Fruit fly (Drosophila melanogaster) whole organism, wandering third instar larva: ENCODE data around the gene Tsc1.

ENCODE experiments used
- Abd-B ChIP-seq: fragments of >200 bp; optimal IDR thresholded peaks from 2 replicates; lab custom pipeline; 2017; ENCODE audit warnings: missing biosample characterization, missing genetic modification characterization
- CG32264 ChIP-seq: fragments of 200-800 bp; sonication (Bioruptor generic); optimal IDR thresholded peaks from 2 replicates; lab custom pipeline; 2016; ENCODE audit warnings: missing biosample characterization, missing genetic modification characterization
- CG9705 ChIP-seq: fragments of 200-800 bp; sonication (Bioruptor generic); optimal IDR thresholded peaks from 2 replicates; lab custom pipeline; 2018; ENCODE audit warnings: missing biosample characterization, mild to moderate bottlenecking, missing genetic modification characterization
- CrebA ChIP-seq: fragments of 200-800 bp; sonication (Bioruptor generic); optimal IDR thresholded peaks from 2 replicates; lab custom pipeline; 2016; ENCODE audit warnings: missing biosample characterization, mild to moderate bottlenecking, missing genetic modification characterization, borderline replicate concordance
- Dfd ChIP-seq: fragments of >200 bp; optimal IDR thresholded peaks from 2 replicates; lab custom pipeline; 2017; ENCODE audit warnings: missing biosample characterization, missing genetic modification characterization
- Dif ChIP-seq: fragments of 200-275, 200-300 bp; sonication (Bioruptor generic); optimal IDR thresholded peaks from 2 replicates; lab custom pipeline; 2018; ENCODE audit warnings: missing biosample characterization, missing genetic modification characterization; ENCODE audit not compliant: partially characterized antibody
- GATAd ChIP-seq: sonication (Bioruptor generic); optimal IDR thresholded peaks from 2 replicates; lab custom pipeline; 2016; ENCODE audit warnings: missing biosample characterization, missing genetic modification characterization
- HLH106 ChIP-seq: fragments of 200-800 bp; optimal IDR thresholded peaks from 3 replicates; lab custom pipeline; 2019; ENCODE audit warnings: missing biosample characterization, mild to moderate bottlenecking, missing genetic modification characterization, moderate library complexity
- Hnf4 ChIP-seq: fragments of 200-800 bp; sonication (Bioruptor generic); optimal IDR thresholded peaks from 2 replicates; lab custom pipeline; 2016; ENCODE audit warnings: missing biosample characterization, mild to moderate bottlenecking, missing genetic modification characterization
- Hr78 ChIP-seq: fragments of >200 bp; optimal IDR thresholded peaks from 2 replicates; lab custom pipeline; 2017; ENCODE audit warnings: missing biosample characterization, missing genetic modification characterization
- Hr83 ChIP-seq: fragments of 200-300 bp; sonication (Bioruptor generic); optimal IDR thresholded peaks from 2 replicates; lab custom pipeline; 2016; ENCODE audit warnings: missing biosample characterization, mild to moderate bottlenecking, missing genetic modification characterization, moderate library complexity; ENCODE audit not compliant: poor library complexity, severe bottlenecking
- Jra ChIP-seq: sonication (Bioruptor generic); optimal IDR thresholded peaks from 2 replicates; lab custom pipeline; 2016; ENCODE audit warnings: missing biosample characterization, missing genetic modification characterization
- Mio ChIP-seq: sonication (Bioruptor generic); optimal IDR thresholded peaks from 2 replicates; lab custom pipeline; 2016; ENCODE audit warnings: missing biosample characterization, missing genetic modification characterization
- Myc ChIP-seq: fragments of >200 bp; optimal IDR thresholded peaks from 2 replicates; lab custom pipeline; 2017
- N ChIP-seq: fragments of >200 bp; optimal IDR thresholded peaks from 2 replicates; lab custom pipeline; 2018; ENCODE audit warnings: missing biosample characterization, missing external identifiers, missing genetic modification characterization
- OdsH ChIP-seq: fragments of 200-800 bp; sonication (Bioruptor generic); optimal IDR thresholded peaks from 2 replicates; lab custom pipeline; 2016; ENCODE audit warnings: missing biosample characterization, mild to moderate bottlenecking, missing genetic modification characterization
- Rel ChIP-seq, 2 experiments: fragments of 200-800 bp; sonication (Bioruptor generic) in 1 of 2; optimal IDR thresholded peaks; 2 replicates in 1 of 2; 3 replicates in 1 of 2; lab custom pipeline; 2016 to 2019; ENCODE audit warnings: mild to moderate bottlenecking in 2 of 2, missing biosample characterization in 2 of 2, missing genetic modification characterization in 2 of 2, moderate library complexity in 1 of 2
- Sp1 ChIP-seq: fragments of 200-800 bp; sonication (Bioruptor generic); optimal IDR thresholded peaks from 3 replicates; lab custom pipeline; 2019; ENCODE audit warnings: missing biosample characterization, mild to moderate bottlenecking, missing genetic modification characterization, moderate library complexity
- Vsx2 ChIP-seq: fragments of 200-300, 225-300 bp; sonication (Bioruptor generic); optimal IDR thresholded peaks from 2 replicates; lab custom pipeline; 2018; ENCODE audit warnings: missing biosample characterization, missing genetic modification characterization; ENCODE audit not compliant: partially characterized antibody
- br ChIP-seq: fragments of 200-800 bp; sonication (Bioruptor generic); optimal IDR thresholded peaks from 2 replicates; lab custom pipeline; 2016; ENCODE audit warnings: missing biosample characterization, missing genetic modification characterization
- brk ChIP-seq: fragments of 200-800 bp; sonication (Bioruptor generic); optimal IDR thresholded peaks from 2 replicates; lab custom pipeline; 2016; ENCODE audit warnings: missing biosample characterization, mild to moderate bottlenecking, missing genetic modification characterization
- dl ChIP-seq, 2 experiments: fragments of 175-275, 200-275 bp in 1 of 2; fragments of 200-275 bp in 1 of 2; sonication (Bioruptor generic); optimal IDR thresholded peaks; lab custom pipeline; 2018; ENCODE audit warnings: mild to moderate bottlenecking in 2 of 2, missing biosample characterization in 2 of 2, missing genetic modification characterization in 2 of 2, moderate library complexity in 2 of 2; ENCODE audit not compliant: partially characterized antibody in 2 of 2, insufficient read depth in 1 of 2
- dmrt93B ChIP-seq: fragments of 200-800 bp; sonication (Bioruptor generic); optimal IDR thresholded peaks from 2 replicates; lab custom pipeline; 2018; ENCODE audit warnings: missing biosample characterization, mild to moderate bottlenecking, missing genetic modification characterization
- dsf ChIP-seq: sonication (Bioruptor generic); optimal IDR thresholded peaks from 2 replicates; lab custom pipeline; 2016; ENCODE audit warnings: missing biosample characterization, missing genetic modification characterization, borderline replicate concordance
- ey ChIP-seq: fragments of 200-800 bp; sonication (Bioruptor generic); optimal IDR thresholded peaks from 2 replicates; lab custom pipeline; 2016; ENCODE audit warnings: missing biosample characterization, missing genetic modification characterization
- foxo ChIP-seq, 2 experiments: fragments of 200-800 bp; sonication (Bioruptor generic); optimal IDR thresholded peaks; 2 replicates in 1 of 2; 3 replicates in 1 of 2; lab custom pipeline; 2016 to 2017; ENCODE audit warnings: missing biosample characterization in 2 of 2, missing genetic modification characterization in 2 of 2
- fru ChIP-seq: fragments of 200-800 bp; sonication (Bioruptor generic); optimal IDR thresholded peaks from 3 replicates; lab custom pipeline; 2016; ENCODE audit warnings: missing biosample characterization, mild to moderate bottlenecking, missing genetic modification characterization
- h ChIP-seq: fragments of 200-800 bp; sonication (Bioruptor generic); optimal IDR thresholded peaks from 3 replicates; lab custom pipeline; 2016; ENCODE audit warnings: missing biosample characterization, mild to moderate bottlenecking, missing genetic modification characterization
- jim ChIP-seq: fragments of 175-275, 200-325 bp; sonication (Bioruptor generic); optimal IDR thresholded peaks from 2 replicates; lab custom pipeline; 2016; ENCODE audit warnings: missing biosample characterization, mild to moderate bottlenecking, missing genetic modification characterization
- lola ChIP-seq: fragments of >200 bp; optimal IDR thresholded peaks from 2 replicates; lab custom pipeline; 2017; ENCODE audit warnings: missing biosample characterization, missing genetic modification characterization
- pan ChIP-seq: fragments of >200 bp; optimal IDR thresholded peaks from 2 replicates; lab custom pipeline; 2017
- psq ChIP-seq: fragments of 200-800 bp; sonication (Bioruptor generic); optimal IDR thresholded peaks from 3 replicates; lab custom pipeline; 2017; ENCODE audit warnings: missing biosample characterization, mild to moderate bottlenecking, missing genetic modification characterization, moderate library complexity
- rgr ChIP-seq: fragments of 200-800 bp; sonication (Bioruptor generic); optimal IDR thresholded peaks from 3 replicates; lab custom pipeline; 2016; ENCODE audit warnings: missing biosample characterization, mild to moderate bottlenecking, missing genetic modification characterization
- sage ChIP-seq: fragments of 200-800 bp; sonication (Bioruptor generic); optimal IDR thresholded peaks from 2 replicates; lab custom pipeline; 2016; ENCODE audit warnings: missing biosample characterization, mild to moderate bottlenecking, missing genetic modification characterization
- sv ChIP-seq: fragments of 200-800 bp; sonication (Bioruptor generic); optimal IDR thresholded peaks from 3 replicates; lab custom pipeline; 2016; ENCODE audit warnings: missing biosample characterization, missing genetic modification characterization
- tai ChIP-seq: sonication (Bioruptor generic); optimal IDR thresholded peaks from 2 replicates; lab custom pipeline; 2016; ENCODE audit warnings: missing biosample characterization, missing genetic modification characterization
- usp ChIP-seq: fragments of >200 bp; optimal IDR thresholded peaks from 2 replicates; lab custom pipeline; 2017; ENCODE audit warnings: missing biosample characterization, missing genetic modification characterization
- woc ChIP-seq: sonication (Bioruptor generic); optimal IDR thresholded peaks from 2 replicates; lab custom pipeline; 2016; ENCODE audit warnings: missing biosample characterization, mild to moderate bottlenecking, missing genetic modification characterization

Gene Tsc1

DNA sequence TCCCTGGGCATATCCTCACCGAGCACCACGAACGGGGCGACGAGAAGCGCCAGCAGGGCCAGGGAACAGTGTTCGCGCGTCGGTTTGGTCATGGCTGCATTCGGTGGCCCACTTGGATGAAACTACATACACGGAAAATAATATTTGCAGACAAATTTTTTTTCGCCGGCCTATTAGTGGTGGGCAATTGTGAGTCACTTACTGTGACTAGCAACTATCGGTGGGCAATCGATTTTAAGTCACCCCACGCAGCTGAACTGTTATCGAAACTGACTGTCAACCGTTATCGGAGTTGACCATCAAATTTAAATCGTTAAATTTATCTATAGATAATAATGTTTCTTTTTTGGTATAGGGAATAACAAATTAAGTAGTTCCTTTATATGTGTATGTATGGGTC is 39.3 kb downstream of the Tsc1 start, which contains the start of gene CG5510:
Gene CG5510, minus strand, starts transcription at position 201 of the 400 bp plus-strand sequence.
- TF ChIP-seq ey (GFP tag; lab: Kevin White, UChicago) (peak; percentile 27), foxo (GFP tag; optimal IDR thresholded peaks at IDR 0.05; lab: Kevin White, UChicago) (no peak), Vsx2 (GFP tag; lab: Kevin White, UChicago) (no peak), dl (GFP tag; optimal IDR thresholded peaks at IDR 0.05; lab: Kevin White, UChicago; ENCODE audit: insufficient read depth in 1 of 2, partially characterized antibody in 2 of 2) (peak in 1 of 2 experiments; percentile 8), Mio (GFP tag; lab: Kevin White, UChicago) (no peak), Myc (no peak), Hr83 (GFP tag; lab: Kevin White, UChicago) (peak; percentile 52), CrebA (GFP tag; lab: Kevin White, UChicago) (no peak), fru (peak; percentile 36), Jra (GFP tag; lab: Kevin White, UChicago) (peak; percentile 76), sv (GFP tag; lab: Kevin White, UChicago) (peak; percentile 6), usp (GFP tag; lab: Kevin White, UChicago) (no peak), jim (GFP tag; lab: Kevin White, UChicago) (no peak), Dif (GFP tag; lab: Kevin White, UChicago) (no peak), lola (GFP tag; lab: Kevin White, UChicago) (no peak), Sp1 (peak; percentile 10), OdsH (GFP tag; lab: Kevin White, UChicago) (no peak), N (no peak), dsf (GFP tag; lab: Kevin White, UChicago) (no peak), sage (no peak), CG9705 (GFP tag; lab: Kevin White, UChicago) (no peak), Hr78 (GFP tag; lab: Kevin White, UChicago) (no peak), dmrt93B (GFP tag; lab: Kevin White, UChicago) (no peak), tai (GFP tag; lab: Kevin White, UChicago) (no peak), pan (lab: Kevin White, UChicago) (no peak), Hnf4 (no peak), Abd-B (no peak), Rel (GFP tag; optimal IDR thresholded peaks at IDR 0.05; lab: Kevin White, UChicago) (no peak), Rel (tag; optimal IDR thresholded peaks at IDR 0.05; lab: Kevin White, UChicago) (peak; percentile 45), h (GFP tag; lab: Kevin White, UChicago) (peak; percentile 33), Dfd (GFP tag; lab: Kevin White, UChicago) (no peak), brk (GFP tag; lab: Kevin White, UChicago) (no peak), psq (GFP tag; lab: Kevin White, UChicago) (no peak), rgr (GFP tag; lab: Kevin White, UChicago) (no peak), woc (GFP tag; lab: Kevin White, UChicago) (peak; percentile 14), CG32264 (GFP tag; lab: Kevin White, UChicago) (no peak), br (GFP tag; lab: Kevin White, UChicago) (peak; percentile 2), GATAd (GFP tag; lab: Kevin White, UChicago) (no peak), HLH106 (peak; percentile 21)
- TF ChIP-seq, all 38 proteins: peak for 12

DNA sequence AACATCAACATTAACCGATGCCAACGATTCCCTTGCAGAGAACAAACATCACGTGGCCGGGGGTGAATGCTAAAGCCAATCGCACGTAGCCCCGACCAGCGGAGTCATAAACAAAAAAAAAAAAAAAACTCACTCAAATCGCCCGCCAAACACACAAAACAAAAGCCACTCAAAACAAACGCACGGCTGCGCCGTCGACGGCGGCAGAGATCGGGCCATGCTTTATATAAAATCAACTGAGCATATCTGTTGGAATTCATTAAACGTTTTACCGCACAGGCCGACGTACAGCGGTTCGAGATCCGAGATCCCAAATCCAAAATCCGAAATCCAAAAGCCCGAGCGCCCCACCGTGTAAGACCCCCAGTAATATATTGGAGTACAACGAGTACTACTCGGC is 42.3 kb downstream of the Tsc1 start, which contains the start of gene CG13606:
Gene CG13606, plus strand, starts transcription at position 250 of the 400 bp plus-strand sequence.
- TF ChIP-seq Vsx2 (GFP tag; lab: Kevin White, UChicago), result no peak
- TF ChIP-seq foxo (GFP tag; optimal IDR thresholded peaks at IDR 0.05; lab: Kevin White, UChicago), result no peak
- TF ChIP-seq dsf (GFP tag; lab: Kevin White, UChicago), result no peak
- no peak for TF ChIP-seq dmrt93B (GFP tag; lab: Kevin White, UChicago)
- TF ChIP-seq CrebA (GFP tag; lab: Kevin White, UChicago), result no peak
- TF ChIP-seq Rel (GFP tag; optimal IDR thresholded peaks at IDR 0.05; lab: Kevin White, UChicago), result no peak
- no peak for TF ChIP-seq Rel (tag; optimal IDR thresholded peaks at IDR 0.05; lab: Kevin White, UChicago)
- TF ChIP-seq HLH106, result no peak
- no peak for TF ChIP-seq rgr (GFP tag; lab: Kevin White, UChicago)
- TF ChIP-seq h (GFP tag; lab: Kevin White, UChicago), result no peak
- TF ChIP-seq pan (lab: Kevin White, UChicago), result no peak
- TF ChIP-seq Hr78 (GFP tag; lab: Kevin White, UChicago), result no peak
- TF ChIP-seq lola (GFP tag; lab: Kevin White, UChicago), result no peak
- no peak for TF ChIP-seq Abd-B
- TF ChIP-seq tai (GFP tag; lab: Kevin White, UChicago), result no peak
- no peak for TF ChIP-seq sv (GFP tag; lab: Kevin White, UChicago)
- TF ChIP-seq brk (GFP tag; lab: Kevin White, UChicago), result no peak
- no peak for TF ChIP-seq Mio (GFP tag; lab: Kevin White, UChicago)
- no peak for TF ChIP-seq Sp1
- TF ChIP-seq br (GFP tag; lab: Kevin White, UChicago), result no peak
